Fruit fly (Drosophila melanogaster) whole organism: Measurements from ENCODE around the gene CG3726.

Source experiments
- CG8478 ChIP-seq: fragments of >200 bp; optimal IDR thresholded peaks from 2 replicates; lab custom pipeline; 2018; ENCODE audit warnings: inconsistent platforms
- Dll ChIP-seq: fragments of >200 bp; optimal IDR thresholded peaks from 2 replicates; lab custom pipeline; 2017
- EcR ChIP-seq, 2 experiments: fragments of >200 bp; optimal IDR thresholded peaks; 2 replicates each; lab custom pipeline; 2017; ENCODE audit warnings: missing biosample characterization in 2 of 2, missing genetic modification characterization in 2 of 2, missing genetic modification reagents in 2 of 2
- pan ChIP-seq: fragments of >200 bp; optimal IDR thresholded peaks from 2 replicates; lab custom pipeline; 2017
- psq ChIP-seq: fragments of >200 bp; optimal IDR thresholded peaks from 2 replicates; lab custom pipeline; 2017
- usp ChIP-seq: fragments of >200 bp; optimal IDR thresholded peaks from 2 replicates; lab custom pipeline; 2017; ENCODE audit warnings: missing biosample characterization, missing genetic modification characterization, mixed read lengths

Gene CG3726

dm6 chrX:5987362-5987761, 70.5 kb downstream of the CG3726 start:
- no peak for TF ChIP-seq Dll
- TF ChIP-seq pan, result no peak
- no peak for TF ChIP-seq psq (lab: Kevin White, UChicago)
- no peak for TF ChIP-seq EcR (GFP tag; optimal IDR thresholded peaks at IDR 0.05; lab: Kevin White, UChicago)
- TF ChIP-seq usp (GFP tag; lab: Kevin White, UChicago), result no peak
- TF ChIP-seq CG8478, result no peak

dm6 chrX:5988088-5988987, 71.4 kb downstream of the CG3726 start, which contains the start of gene CG5966:
CG5966 (plus strand) TSS chrX:5988791.
- TF ChIP-seq EcR (GFP tag; optimal IDR thresholded peaks at IDR 0.05; lab: Kevin White, UChicago), result no peak
- no peak for TF ChIP-seq usp (GFP tag; lab: Kevin White, UChicago)
- TF ChIP-seq Dll, result no peak
- TF ChIP-seq pan, result no peak
- no peak for TF ChIP-seq CG8478
- TF ChIP-seq psq (lab: Kevin White, UChicago), result no peak

dm6 chrX:5989368-5989767, 72.5 kb downstream of the CG3726 start:
- no peak for TF ChIP-seq CG8478
- TF ChIP-seq usp (GFP tag; lab: Kevin White, UChicago), result no peak
- TF ChIP-seq psq (lab: Kevin White, UChicago), result no peak
- TF ChIP-seq EcR (GFP tag; optimal IDR thresholded peaks at IDR 0.05; lab: Kevin White, UChicago), result no peak
- TF ChIP-seq pan, result no peak
- TF ChIP-seq Dll, result no peak
